Worm (Caenorhabditis elegans) whole organism, early embryonic: Measurements from ENCODE around the gene C23G10.7.
A peak's percentile ranks its signal among the peaks of the same experiment; 100 is the strongest.

ENCODE experiments used
- B0310.2 ChIP-seq: sonication (generic microtip); optimal IDR thresholded peaks from 2 replicates; lab custom pipeline; 2016; ENCODE audit warnings: mild to moderate bottlenecking, missing genetic modification characterization, missing compliant biosample characterization
- F13C5.2 ChIP-seq: sonication (generic microtip); optimal IDR thresholded peaks from 2 replicates; lab custom pipeline; 2017; ENCODE audit warnings: mild to moderate bottlenecking, missing genetic modification characterization, inconsistent platforms, missing compliant biosample characterization
- aly-1 ChIP-seq: sonication (generic microtip); optimal IDR thresholded peaks from 2 replicates; lab custom pipeline; 2016; ENCODE audit warnings: missing genetic modification characterization, missing compliant biosample characterization
- ama-1 ChIP-seq: fragments of 150-350 bp; optimal IDR thresholded peaks from 2 replicates; lab custom pipeline; 2014
- ceh-13 ChIP-seq: fragments of 200-800 bp; sonication (Bioruptor generic); optimal IDR thresholded peaks from 2 replicates; lab custom pipeline; 2018; ENCODE audit warnings: mild to moderate bottlenecking, missing genetic modification characterization, missing compliant biosample characterization
- ceh-36 ChIP-seq: sonication (generic microtip); optimal IDR thresholded peaks from 2 replicates; lab custom pipeline; 2016; ENCODE audit warnings: missing genetic modification characterization, inconsistent platforms, missing compliant biosample characterization
- ets-7 ChIP-seq: sonication (generic microtip); optimal IDR thresholded peaks from 2 replicates; lab custom pipeline; 2016; ENCODE audit warnings: missing genotype, missing genetic modification characterization, missing compliant biosample characterization
- flt-1 ChIP-seq: fragments of 200-800 bp; sonication (Bioruptor generic); IDR thresholded peaks from 2 replicates; pipeline ENCODE4 v1.3.6; 2022; ENCODE audit warnings: missing genetic modification characterization, missing compliant biosample characterization
- hmbx-1 ChIP-seq: sonication (generic microtip); optimal IDR thresholded peaks from 2 replicates; lab custom pipeline; 2016; ENCODE audit warnings: mild to moderate bottlenecking, missing genetic modification characterization, missing compliant biosample characterization
- hmg-4 ChIP-seq: fragments of 200-800 bp; sonication (Bioruptor generic); optimal IDR thresholded peaks from 2 replicates; lab custom pipeline; 2018; ENCODE audit warnings: mild to moderate bottlenecking, missing genetic modification characterization, missing compliant biosample characterization
- hnd-1 ChIP-seq: sonication (generic microtip); optimal IDR thresholded peaks from 2 replicates; lab custom pipeline; 2016; ENCODE audit warnings: missing genetic modification characterization, missing compliant biosample characterization
- pes-1 ChIP-seq: fragments of 200-800 bp; sonication (Bioruptor generic); IDR thresholded peaks from 2 replicates; pipeline ENCODE4 v1.3.6; 2022; ENCODE audit warnings: missing genetic modification reagents, missing genetic modification characterization, missing compliant biosample characterization
- scrt-1 ChIP-seq: fragments of 200-800 bp; sonication (Bioruptor generic); IDR thresholded peaks from 2 replicates; pipeline ENCODE4 v1.3.6; 2022; ENCODE audit warnings: missing genetic modification characterization, missing compliant biosample characterization
- sea-1 ChIP-seq: fragments of 200-800 bp; sonication (Bioruptor generic); conservative IDR thresholded peaks from 2 replicates; pipeline ENCODE4 v1.3.6; 2022; ENCODE audit warnings: missing genetic modification characterization, missing compliant biosample characterization
- tbx-11 ChIP-seq: fragments of 200-800 bp; sonication (Bioruptor generic); IDR thresholded peaks from 2 replicates; pipeline ENCODE4 v1.3.6; 2022; ENCODE audit warnings: missing genetic modification characterization, missing compliant biosample characterization
- tbx-37 ChIP-seq: fragments of 200-800 bp; sonication (Bioruptor generic); conservative IDR thresholded peaks from 2 replicates; pipeline ENCODE4 v1.3.6; 2022; ENCODE audit warnings: missing genetic modification reagents, missing genetic modification characterization, missing compliant biosample characterization
- tra-4 ChIP-seq: sonication (generic microtip); optimal IDR thresholded peaks from 2 replicates; lab custom pipeline; 2017; ENCODE audit warnings: missing genetic modification characterization, missing compliant biosample characterization

Gene C23G10.7

ce11 chrIII:6176761-6177160 is 21.5 kb downstream of the C23G10.7 start, which contains the start of gene F42A10.6:
Gene F42A10.6 (minus strand): TSS chrIII:6176861.
- no peak for TF ChIP-seq F13C5.2
- TF ChIP-seq tbx-37 (GFP tag; lab: Robert Waterston, UW) = no peak
- TF ChIP-seq hmg-4 (GFP tag; lab: Kevin White, UChicago) = no peak
- TF ChIP-seq hmbx-1 (tag; lab: Kevin White, UChicago) = no peak
- no peak for TF ChIP-seq B0310.2
- TF ChIP-seq ets-7 (tag; lab: Kevin White, UChicago) = no peak
- TF ChIP-seq aly-1 (tag; lab: Kevin White, UChicago) = no peak
- no peak for TF ChIP-seq sea-1 (GFP tag; lab: Robert Waterston, UW)

- TF ChIP-seq hnd-1 (tag; lab: Kevin White, UChicago) = no peak
- no peak for TF ChIP-seq hmbx-1 (tag; lab: Kevin White, UChicago)
- TF ChIP-seq ama-1 (lab: Kevin White, UChicago) = no peak
- no peak for TF ChIP-seq tbx-37 (GFP tag; lab: Robert Waterston, UW)
- no peak for TF ChIP-seq sea-1 (GFP tag; lab: Robert Waterston, UW)
- no peak for TF ChIP-seq hmg-4 (GFP tag; lab: Kevin White, UChicago)
- TF ChIP-seq tbx-11 = no peak
- no peak for TF ChIP-seq aly-1 (tag; lab: Kevin White, UChicago)
- no peak for TF ChIP-seq flt-1 (GFP tag; lab: Robert Waterston, UW)
- no peak for TF ChIP-seq pes-1
- no peak for TF ChIP-seq ets-7 (tag; lab: Kevin White, UChicago)
- TF ChIP-seq B0310.2 = no peak
- no peak for TF ChIP-seq ceh-13 (GFP tag; lab: Kevin White, UChicago)
- TF ChIP-seq F13C5.2 = no peak
- no peak for TF ChIP-seq tra-4
- no peak for TF ChIP-seq ceh-36 (tag; lab: Kevin White, UChicago)
- TF ChIP-seq scrt-1 = no peak
These were observed 22.0 kb downstream of the C23G10.7 start for ce11 chrIII:6176172-6176571.

- no peak for TF ChIP-seq B0310.2
- no peak for TF ChIP-seq ceh-13 (GFP tag; lab: Kevin White, UChicago)
- no peak for TF ChIP-seq ceh-36 (tag; lab: Kevin White, UChicago)
These were observed 25.1 kb downstream of the C23G10.7 start, which contains the start of the genes abcf-3 and F42A10.5 for ce11 chrIII:6173020-6173597. Gene abcf-3 (plus strand): TSS chrIII:6173403. Gene F42A10.5 (minus strand): TSS chrIII:6173477.

ce11 chrIII:6170038-6170437 is 28.2 kb downstream of the C23G10.7 start:
- TF ChIP-seq F13C5.2 (peak; percentile 12), tra-4 (no peak), ceh-13 (GFP tag; lab: Kevin White, UChicago) (no peak)

- no peak for TF ChIP-seq flt-1 (GFP tag; lab: Robert Waterston, UW)
- TF ChIP-seq ceh-13 (GFP tag; lab: Kevin White, UChicago) = no peak
- TF ChIP-seq ama-1 (lab: Kevin White, UChicago) = no peak
- TF ChIP-seq pes-1 = no peak
- TF ChIP-seq tbx-37 (GFP tag; lab: Robert Waterston, UW) = no peak
- TF ChIP-seq scrt-1 = no peak
- no peak for TF ChIP-seq F13C5.2
- TF ChIP-seq hmbx-1 (tag; lab: Kevin White, UChicago) = no peak
- TF ChIP-seq aly-1 (tag; lab: Kevin White, UChicago) = no peak
- no peak for TF ChIP-seq hnd-1 (tag; lab: Kevin White, UChicago)
These were observed 29.6 kb downstream of the C23G10.7 start, which contains the start of gene efk-1 for ce11 chrIII:6168497-6169227. Gene efk-1 (minus strand): TSS chrIII:6168547.

ce11 chrIII:6166634-6167033 is 31.6 kb downstream of the C23G10.7 start:
- TF ChIP-seq ama-1 (lab: Kevin White, UChicago) (no peak), pes-1 (no peak), tbx-11 (no peak), hnd-1 (tag; lab: Kevin White, UChicago) (no peak), tra-4 (no peak), hmg-4 (GFP tag; lab: Kevin White, UChicago) (no peak), scrt-1 (no peak), hmbx-1 (tag; lab: Kevin White, UChicago) (no peak), ceh-36 (tag; lab: Kevin White, UChicago) (no peak), sea-1 (GFP tag; lab: Robert Waterston, UW) (no peak), flt-1 (GFP tag; lab: Robert Waterston, UW) (no peak), aly-1 (tag; lab: Kevin White, UChicago) (no peak), tbx-37 (GFP tag; lab: Robert Waterston, UW) (no peak), ceh-13 (GFP tag; lab: Kevin White, UChicago) (no peak), ets-7 (tag; lab: Kevin White, UChicago) (no peak)

- TF ChIP-seq sea-1 (GFP tag; lab: Robert Waterston, UW) (no peak), ceh-13 (GFP tag; lab: Kevin White, UChicago) (no peak), scrt-1 (no peak), hmbx-1 (tag; lab: Kevin White, UChicago) (no peak), tbx-11 (no peak), tbx-37 (GFP tag; lab: Robert Waterston, UW) (no peak)
These were observed 33.0 kb downstream of the C23G10.7 start for ce11 chrIII:6165240-6165639.
